Fruit fly (Drosophila melanogaster) whole organism, embryonic: Measurements from ENCODE around the gene Hmbs.

ENCODE experiments used
- Abd-B ChIP-seq: fragments of 200-800 bp; sonication (Bioruptor generic); optimal IDR thresholded peaks from 2 replicates; lab custom pipeline; 2018; ENCODE audit warnings: missing biosample characterization, mild to moderate bottlenecking, missing genetic modification characterization, moderate library complexity
- Adf1 ChIP-seq: fragments of 200-800 bp; sonication (Bioruptor generic); IDR thresholded peaks from 2 replicates; pipeline ENCODE4 v1.3.6; 2022; ENCODE audit warnings: missing biosample characterization, missing genetic modification characterization
- Asciz ChIP-seq: fragments of 200-800 bp; sonication (Bioruptor generic); optimal IDR thresholded peaks from 2 replicates; lab custom pipeline; 2017; ENCODE audit warnings: missing biosample characterization, mild to moderate bottlenecking, missing genetic modification characterization, missing genetic modification reagents
- CG10267 ChIP-seq: fragments of 200-800 bp; sonication (Bioruptor generic); optimal IDR thresholded peaks from 2 replicates; lab custom pipeline; 2018; ENCODE audit warnings: missing biosample characterization, mild to moderate bottlenecking, missing genetic modification characterization, moderate library complexity
- CG10321 ChIP-seq: fragments of 200-800 bp; sonication (Bioruptor generic); IDR thresholded peaks from 2 replicates; pipeline ENCODE4 v1.3.6; 2022; ENCODE audit warnings: missing biosample characterization, missing genetic modification characterization
- CG10654 ChIP-seq: fragments of 200-800 bp; sonication (Bioruptor generic); optimal IDR thresholded peaks from 2 replicates; lab custom pipeline; 2016; ENCODE audit warnings: missing biosample characterization, missing genetic modification characterization
- CG11398 ChIP-seq: fragments of 200-800 bp; sonication (Bioruptor generic); optimal IDR thresholded peaks from 2 replicates; lab custom pipeline; 2016; ENCODE audit warnings: missing biosample characterization, missing genetic modification characterization
- CG13296 ChIP-seq: fragments of 200-800 bp; sonication (Bioruptor generic); optimal IDR thresholded peaks from 3 replicates; lab custom pipeline; 2018; ENCODE audit warnings: missing biosample characterization, mild to moderate bottlenecking, missing genetic modification characterization
- CG14965 ChIP-seq: fragments of 200-800 bp; sonication (Bioruptor generic); optimal IDR thresholded peaks from 2 replicates; lab custom pipeline; 2016; ENCODE audit warnings: missing biosample characterization, missing genetic modification characterization, borderline replicate concordance
- CG17328 ChIP-seq: fragments of 200-800 bp; sonication (Bioruptor generic); IDR thresholded peaks from 2 replicates; pipeline ENCODE4 v1.3.6; 2022; ENCODE audit warnings: missing biosample characterization, missing genetic modification characterization
- CG17359 ChIP-seq: fragments of 200-800 bp; sonication (Bioruptor generic); optimal IDR thresholded peaks from 3 replicates; lab custom pipeline; 2018; ENCODE audit warnings: missing biosample characterization, mild to moderate bottlenecking, missing genetic modification characterization, moderate library complexity
- CG17612 ChIP-seq: fragments of 200-800 bp; sonication (Bioruptor generic); IDR thresholded peaks from 2 replicates; pipeline ENCODE4 v1.3.6; 2022; ENCODE audit warnings: missing biosample characterization, missing genetic modification characterization
- CG30020 ChIP-seq: fragments of 200-800 bp; optimal IDR thresholded peaks from 2 replicates; lab custom pipeline; 2019; ENCODE audit warnings: missing biosample characterization, mild to moderate bottlenecking, missing genetic modification characterization, moderate library complexity
- CG34376 ChIP-seq: fragments of 200-800 bp; sonication (Bioruptor generic); optimal IDR thresholded peaks from 2 replicates; lab custom pipeline; 2018; ENCODE audit warnings: missing biosample characterization, mild to moderate bottlenecking, missing genetic modification characterization
- CG7357 ChIP-seq: fragments of 200-800 bp; sonication (Bioruptor generic); IDR thresholded peaks from 3 replicates; pipeline ENCODE4 v1.3.6; 2022; ENCODE audit warnings: missing biosample characterization, missing genetic modification characterization
- CG7987 ChIP-seq: fragments of 200-800 bp; sonication (Bioruptor generic); optimal IDR thresholded peaks from 2 replicates; lab custom pipeline; 2018; ENCODE audit warnings: missing biosample characterization, mild to moderate bottlenecking, missing genetic modification characterization, moderate library complexity
- CG9609 ChIP-seq: fragments of 200-800 bp; sonication (Bioruptor generic); optimal IDR thresholded peaks from 3 replicates; lab custom pipeline; 2016; ENCODE audit warnings: missing biosample characterization, missing genetic modification characterization
- CG9932 ChIP-seq: fragments of 200-800 bp; sonication (Bioruptor generic); IDR thresholded peaks from 2 replicates; pipeline ENCODE4 v1.3.6; 2022; ENCODE audit warnings: missing biosample characterization, missing genetic modification characterization
- CrebB ChIP-seq: fragments of 200-800 bp; sonication (Bioruptor generic); optimal IDR thresholded peaks from 3 replicates; lab custom pipeline; 2018; ENCODE audit warnings: missing biosample characterization, mild to moderate bottlenecking, missing genetic modification characterization
- Dll ChIP-seq: fragments of 200-800 bp; sonication (Bioruptor generic); IDR thresholded peaks from 4 replicates; pipeline ENCODE4 v1.3.6; 2022; ENCODE audit warnings: missing biosample characterization, missing genetic modification characterization; ENCODE audit not compliant: partially characterized antibody
- MBD-R2 ChIP-seq: fragments of 200-800 bp; sonication (Bioruptor generic); IDR thresholded peaks from 2 replicates; pipeline ENCODE4 v1.3.6; 2022; ENCODE audit warnings: missing biosample characterization, missing genetic modification characterization
- Mad ChIP-seq: fragments of 200-800 bp; sonication (Bioruptor generic); optimal IDR thresholded peaks from 2 replicates; lab custom pipeline; 2016; ENCODE audit warnings: missing biosample characterization, missing genetic modification characterization
- Max ChIP-seq: fragments of 200-800 bp; sonication (Bioruptor generic); optimal IDR thresholded peaks from 2 replicates; lab custom pipeline; 2016; ENCODE audit warnings: missing biosample characterization, mild to moderate bottlenecking, missing genetic modification characterization
- Pdp1 ChIP-seq, 2 experiments: fragments of 200-800 bp; sonication (Bioruptor generic); optimal IDR thresholded peaks; 3 replicates each; lab custom pipeline; 2016; ENCODE audit warnings: missing biosample characterization in 2 of 2, missing genetic modification characterization in 2 of 2, mild to moderate bottlenecking in 1 of 2, moderate library complexity in 1 of 2
- Poxn ChIP-seq: fragments of 200-800 bp; sonication (Bioruptor generic); IDR thresholded peaks from 2 replicates; pipeline ENCODE4 v1.3.6; 2022; ENCODE audit warnings: missing biosample characterization, missing genetic modification characterization
- Ptx1 ChIP-seq: fragments of 200-800 bp; sonication (Bioruptor generic); IDR thresholded peaks from 2 replicates; pipeline ENCODE4 v1.3.6; 2022; ENCODE audit warnings: missing biosample characterization, missing genetic modification characterization
- Xbp1 ChIP-seq: fragments of 200-800 bp; sonication (Bioruptor generic); optimal IDR thresholded peaks from 3 replicates; lab custom pipeline; 2016; ENCODE audit warnings: missing biosample characterization, mild to moderate bottlenecking, missing genetic modification characterization
- ac ChIP-seq: fragments of 200-800 bp; sonication (Bioruptor generic); optimal IDR thresholded peaks from 3 replicates; lab custom pipeline; 2017; ENCODE audit warnings: missing biosample characterization, mild to moderate bottlenecking, missing genetic modification characterization
- ap ChIP-seq: fragments of 200-800 bp; sonication (Bioruptor generic); IDR thresholded peaks from 2 replicates; pipeline ENCODE4 v1.3.6; 2022; ENCODE audit warnings: missing biosample characterization, missing genetic modification characterization
- ash1 ChIP-seq: fragments of 200-800 bp; sonication (Bioruptor generic); optimal IDR thresholded peaks from 2 replicates; lab custom pipeline; 2018; ENCODE audit warnings: missing biosample characterization, mild to moderate bottlenecking, missing genetic modification characterization
- bbx ChIP-seq: fragments of 200-800 bp; sonication (Bioruptor generic); IDR thresholded peaks from 2 replicates; pipeline ENCODE4 v1.3.6; 2022; ENCODE audit warnings: missing biosample characterization, missing genetic modification characterization; ENCODE audit not compliant: partially characterized antibody
- cg ChIP-seq: fragments of 200-800 bp; sonication (Bioruptor generic); optimal IDR thresholded peaks from 3 replicates; lab custom pipeline; 2019; ENCODE audit warnings: missing biosample characterization, mild to moderate bottlenecking, missing genetic modification characterization, moderate library complexity
- chinmo ChIP-seq: fragments of 200-800 bp; sonication (Bioruptor generic); IDR thresholded peaks from 4 replicates; pipeline ENCODE4 v1.3.6; 2022; ENCODE audit warnings: missing biosample characterization, missing genetic modification characterization; ENCODE audit not compliant: partially characterized antibody
- dati ChIP-seq: fragments of 200-800 bp; sonication (Bioruptor generic); IDR thresholded peaks from 2 replicates; pipeline ENCODE4 v1.3.6; 2022; ENCODE audit warnings: missing biosample characterization, missing genetic modification characterization
- en ChIP-seq: fragments of 200-800 bp; sonication (Bioruptor generic); optimal IDR thresholded peaks from 2 replicates; lab custom pipeline; 2016; ENCODE audit warnings: missing biosample characterization, missing genetic modification characterization
- h ChIP-seq: fragments of >200 bp; optimal IDR thresholded peaks from 2 replicates; lab custom pipeline; 2017
- lilli ChIP-seq: fragments of 200-800 bp; sonication (Bioruptor generic); optimal IDR thresholded peaks from 3 replicates; lab custom pipeline; 2016; ENCODE audit warnings: missing biosample characterization, missing genetic modification characterization
- mld ChIP-seq: fragments of 200-800 bp; sonication (Bioruptor generic); IDR thresholded peaks from 3 replicates; pipeline ENCODE4 v1.3.6; 2022; ENCODE audit warnings: missing biosample characterization, missing genetic modification characterization; ENCODE audit not compliant: partially characterized antibody
- pfk ChIP-seq: fragments of 200-800 bp; sonication (Bioruptor generic); optimal IDR thresholded peaks from 2 replicates; lab custom pipeline; 2018; ENCODE audit warnings: missing biosample characterization, mild to moderate bottlenecking, missing genetic modification characterization, moderate library complexity
- pho ChIP-seq: fragments of 200-800 bp; sonication (Bioruptor generic); optimal IDR thresholded peaks from 2 replicates; lab custom pipeline; 2016; ENCODE audit warnings: missing biosample characterization, missing genetic modification characterization
- phol ChIP-seq: fragments of 200-800 bp; sonication (Bioruptor generic); optimal IDR thresholded peaks from 3 replicates; lab custom pipeline; 2018; ENCODE audit warnings: missing biosample characterization, mild to moderate bottlenecking, missing genetic modification characterization, moderate library complexity
- pzg ChIP-seq: fragments of 200-800 bp; sonication (Bioruptor generic); optimal IDR thresholded peaks from 3 replicates; lab custom pipeline; 2018; ENCODE audit warnings: missing biosample characterization, mild to moderate bottlenecking, missing genetic modification characterization, moderate library complexity
- run ChIP-seq: fragments of 200-800 bp; sonication (Bioruptor generic); optimal IDR thresholded peaks from 3 replicates; lab custom pipeline; 2018; ENCODE audit warnings: missing biosample characterization, mild to moderate bottlenecking, missing genetic modification characterization
- schlank ChIP-seq: fragments of 200-800 bp; sonication (Bioruptor generic); optimal IDR thresholded peaks from 2 replicates; lab custom pipeline; 2018; ENCODE audit warnings: missing biosample characterization, mild to moderate bottlenecking, missing genetic modification characterization
- so ChIP-seq: fragments of 200-800 bp; sonication (Bioruptor generic); IDR thresholded peaks from 3 replicates; pipeline ENCODE4 v1.3.6; 2022; ENCODE audit warnings: missing biosample characterization, missing genetic modification characterization
- unc-4 ChIP-seq: fragments of 200-800 bp; sonication (Bioruptor generic); IDR thresholded peaks from 2 replicates; pipeline ENCODE4 v1.3.6; 2022; ENCODE audit warnings: missing biosample characterization, missing genetic modification characterization; ENCODE audit not compliant: partially characterized antibody
- unpg ChIP-seq: fragments of 200-800 bp; sonication (Bioruptor generic); optimal IDR thresholded peaks from 3 replicates; lab custom pipeline; 2018; ENCODE audit warnings: missing biosample characterization, mild to moderate bottlenecking, missing genetic modification characterization, moderate library complexity
- z ChIP-seq: fragments of 200-800 bp; sonication (Bioruptor generic); IDR thresholded peaks from 3 replicates; pipeline ENCODE4 v1.3.6; 2022; ENCODE audit warnings: missing biosample characterization, missing genetic modification characterization

Gene Hmbs

DNA sequence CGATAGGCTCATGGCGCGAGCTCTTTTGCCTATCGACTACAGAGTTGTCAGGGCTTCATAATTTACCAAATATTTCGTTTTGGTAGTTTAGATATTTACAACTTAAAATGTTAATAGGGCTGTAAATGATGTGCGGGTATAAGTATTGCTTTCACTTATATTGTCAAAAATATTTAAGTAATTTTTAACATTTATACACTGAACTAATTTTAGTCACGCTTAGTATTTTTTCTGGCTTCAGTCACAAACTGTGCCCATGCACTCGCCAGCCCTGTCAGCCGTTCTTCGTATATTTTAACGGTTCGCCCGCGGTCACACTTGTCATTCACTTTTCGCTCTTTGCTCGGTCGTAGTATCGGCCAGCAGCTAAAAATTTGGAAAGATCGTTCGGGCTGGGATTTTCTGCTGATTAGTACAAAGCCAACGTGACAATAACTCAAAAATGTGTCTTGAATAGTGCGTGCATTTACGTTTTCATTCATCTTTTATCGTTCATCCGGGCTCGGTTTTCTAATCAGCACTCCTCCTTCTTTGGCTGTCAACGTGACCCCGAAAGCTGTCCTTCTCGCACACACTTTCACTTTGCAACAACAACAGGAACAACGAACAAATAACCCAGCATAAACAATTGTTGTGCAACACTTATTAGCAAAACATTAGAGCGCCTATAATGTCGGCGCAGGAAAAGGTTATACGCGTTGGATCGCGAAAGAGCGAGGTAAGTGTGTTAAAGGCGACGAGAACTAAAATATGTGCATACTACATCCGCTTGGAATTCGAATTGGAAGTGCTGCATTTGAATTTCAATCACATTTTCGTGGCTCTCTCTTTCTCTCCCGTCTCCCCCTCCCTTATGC lies at the start of gene Hmbs, which contains the start of gene CG2211 (continued):
- TF ChIP-seq phol (tag; lab: Kevin White, UChicago) (peak; percentile 95), chinmo (GFP tag; lab: Robert Waterston, UW) (0 out of 4 replicates have a peak, but pooled peaks have one; percentile 39), lilli (peak; percentile 95), CG34376 (peak; percentile 71), schlank (peak; percentile 33), CG7357 (peak; percentile 69), CG10654 (peak; percentile 86), bbx (peak; percentile 49), CG17328 (GFP tag; lab: Robert Waterston, UW) (peak; percentile 89), unpg (GFP tag; lab: Kevin White, UChicago) (peak; percentile 78), CG11398 (GFP tag; lab: Kevin White, UChicago) (peak; percentile 57), ap (GFP tag; lab: Robert Waterston, UW) (peak; percentile 54; the same call in 1 of the 2 replicates), unc-4 (GFP tag; lab: Robert Waterston, UW) (peak; percentile 48; the same call in 1 of the 2 replicates), pfk (GFP tag; lab: Kevin White, UChicago) (peak; percentile 34), CG10321 (peak; percentile 45; the same call in 1 of the 2 replicates), Max (GFP tag; lab: Kevin White, UChicago) (peak; percentile 92), CrebB (peak; percentile 75), CG13296 (GFP tag; lab: Kevin White, UChicago) (peak; percentile 88), CG7987 (peak; percentile 73), Xbp1 (GFP tag; lab: Kevin White, UChicago) (peak; percentile 91), Poxn (peak; percentile 18; the same call in 1 of the 2 replicates), CG14965 (GFP tag; lab: Kevin White, UChicago) (no peak), CG30020 (tag; lab: Kevin White, UChicago) (peak; percentile 81), Mad (GFP tag; lab: Kevin White, UChicago) (peak; percentile 92), CG17612 (GFP tag; lab: Robert Waterston, UW) (peak; percentile 59; the same call in 1 of the 2 replicates), h (lab: Kevin White, UChicago) (no peak), CG9932 (peak; percentile 94), MBD-R2 (GFP tag; lab: Robert Waterston, UW) (peak; percentile 82), mld (no peak), Pdp1 (GFP tag; optimal IDR thresholded peaks at IDR 0.05; lab: Kevin White, UChicago) (peak in 1 of 2 experiments; percentile 88), Asciz (GFP tag; lab: Kevin White, UChicago) (peak; percentile 30), pho (GFP tag; lab: Kevin White, UChicago) (peak; percentile 89), Ptx1 (GFP tag; lab: Robert Waterston, UW) (peak; percentile 87), so (GFP tag; lab: Robert Waterston, UW) (peak; percentile 79; the same call in 2 of the 3 replicates), z (GFP tag; lab: Robert Waterston, UW) (no peak), ac (GFP tag; lab: Kevin White, UChicago) (no peak), CG10267 (peak; percentile 88), Dll (GFP tag; lab: Robert Waterston, UW) (peak; percentile 70; the same call in 3 of the 4 replicates), pzg (peak; percentile 95), run (tag; lab: Kevin White, UChicago) (peak; percentile 57), dati (GFP tag; lab: Robert Waterston, UW) (no peak), CG9609 (GFP tag; lab: Kevin White, UChicago) (peak; percentile 89), Adf1 (peak; percentile 29; the same call in 1 of the 2 replicates), cg (GFP tag; lab: Kevin White, UChicago) (no peak), CG17359 (peak; percentile 88), en (peak; percentile 3), Abd-B (GFP tag; lab: Kevin White, UChicago) (peak; percentile 82), ash1 (GFP tag; lab: Kevin White, UChicago) (peak; percentile 17)
